Worm (Caenorhabditis elegans) whole organism, late embryonic: Measurements from ENCODE around the gene Y102E9.3.

ENCODE experiments used
- K02D7.2 ChIP-seq: sonication (generic microtip); optimal IDR thresholded peaks from 2 replicates; lab custom pipeline; 2017; ENCODE audit warnings: mild to moderate bottlenecking, missing genetic modification characterization, missing compliant biosample characterization
- ceh-2 ChIP-seq: sonication (generic microtip); optimal IDR thresholded peaks from 2 replicates; lab custom pipeline; 2016; ENCODE audit warnings: missing genotype, missing genetic modification characterization, missing compliant biosample characterization
- ceh-48 ChIP-seq: sonication (generic microtip); optimal IDR thresholded peaks from 2 replicates; lab custom pipeline; 2016; ENCODE audit warnings: missing genetic modification characterization, inconsistent platforms, missing compliant biosample characterization
- eyg-1 ChIP-seq: sonication (generic microtip); optimal IDR thresholded peaks from 2 replicates; lab custom pipeline; 2016; ENCODE audit warnings: missing genotype, missing genetic modification characterization, missing compliant biosample characterization
- hlh-8 ChIP-seq: sonication (generic microtip); optimal IDR thresholded peaks from 2 replicates; lab custom pipeline; 2016; ENCODE audit warnings: missing genotype, missing genetic modification characterization, missing compliant biosample characterization
- pag-3 ChIP-seq: sonication (generic microtip); optimal IDR thresholded peaks from 2 replicates; lab custom pipeline; 2016; ENCODE audit warnings: missing compliant biosample characterization, missing genetic modification characterization, borderline replicate concordance
- pat-9 ChIP-seq: fragments of 200-800 bp; sonication (Bioruptor generic); optimal IDR thresholded peaks from 2 replicates; lab custom pipeline; 2018; ENCODE audit warnings: mild to moderate bottlenecking, missing genetic modification characterization, moderate library complexity, missing compliant biosample characterization
- pax-1 ChIP-seq: fragments of 150-350 bp; optimal IDR thresholded peaks from 2 replicates; lab custom pipeline; 2014; ENCODE audit warnings: missing biosample characterization, missing genetic modification characterization
- pha-4 ChIP-seq: fragments of 150-350 bp; optimal IDR thresholded peaks from 2 replicates; lab custom pipeline; 2018; ENCODE audit warnings: missing biosample characterization, missing genetic modification reagents, missing genetic modification characterization
- sox-4 ChIP-seq: sonication (generic microtip); optimal IDR thresholded peaks from 2 replicates; lab custom pipeline; 2017; ENCODE audit warnings: mild to moderate bottlenecking, missing genetic modification characterization, inconsistent platforms, missing compliant biosample characterization
- tbx-2 ChIP-seq: sonication (generic microtip); optimal IDR thresholded peaks from 2 replicates; lab custom pipeline; 2016; ENCODE audit warnings: missing genetic modification characterization, missing compliant biosample characterization
- unc-3 ChIP-seq, 2 experiments: fragments of 200-800 bp in 1 of 2; sonication (Bioruptor generic) in 1 of 2; sonication (generic microtip) in 1 of 2; conservative IDR thresholded peaks in 1 of 2; optimal IDR thresholded peaks in 1 of 2; 2 replicates each; pipeline versions ENCODE4 v1.3.6 to Lab custom; 2016 to 2022; ENCODE audit warnings: missing compliant biosample characterization in 2 of 2, missing genetic modification characterization in 2 of 2, missing genetic modification reagents in 1 of 2
- unc-42 ChIP-seq: sonication (generic microtip); optimal IDR thresholded peaks from 2 replicates; lab custom pipeline; 2016; ENCODE audit warnings: missing genotype, missing genetic modification characterization, missing compliant biosample characterization

DNA sequence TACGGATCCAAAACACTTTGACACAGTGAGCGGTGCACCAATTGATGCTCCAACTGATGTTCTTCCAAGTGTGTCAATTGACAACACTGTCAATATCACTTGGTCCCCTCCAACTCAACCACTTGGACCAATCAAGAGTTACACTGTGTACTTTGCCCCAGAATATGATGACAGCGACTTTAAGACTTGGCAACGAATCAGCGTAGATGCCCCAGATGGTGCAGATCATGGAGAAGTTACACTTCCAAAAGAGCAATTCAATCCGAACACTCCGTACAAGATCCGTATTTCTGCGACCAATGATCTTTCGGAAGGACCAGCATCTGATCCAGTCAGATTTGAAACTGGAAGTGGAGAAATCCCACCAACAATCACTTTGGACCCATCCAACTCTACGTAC lies 18.3 kb upstream of the Y102E9.3 start:
- TF ChIP-seq K02D7.2 (tag; lab: Kevin White, UChicago) (no peak), pax-1 (tag; lab: Kevin White, UChicago) (no peak), unc-42 (tag; lab: Kevin White, UChicago) (no peak), ceh-2 (no peak), tbx-2 (no peak), sox-4 (tag; lab: Kevin White, UChicago) (no peak), eyg-1 (tag; lab: Kevin White, UChicago) (no peak), hlh-8 (tag; lab: Kevin White, UChicago) (no peak), pag-3 (tag; lab: Kevin White, UChicago) (no peak), ceh-48 (tag; lab: Kevin White, UChicago) (no peak), pha-4 (tag; lab: Kevin White, UChicago) (no peak), unc-3 (GFP tag; conservative IDR thresholded peaks at IDR 0.05; lab: Robert Waterston, UW) (no peak), unc-3 (tag; optimal IDR thresholded peaks at IDR 0.05; lab: Kevin White, UChicago) (no peak), pat-9 (no peak)
